Worm (Caenorhabditis elegans): Measurements from ENCODE around the gene dsl-7.
"Not testable (repeated sequence)": the region's sequence is repeated elsewhere in the genome, so short reads cannot be mapped to it uniquely, and the experiment has no call there.

dsl-7 gene

ce11 chrV:12992891-12993290 is at the start of gene dsl-7, which contains the start of gene F15B9.11:
Gene dsl-7 (plus strand): TSS chrV:12993150.
Gene F15B9.11 (minus strand): TSS chrV:12992895.
- TF ChIP-seq unc-62 (GFP tag; optimal IDR thresholded peaks at IDR 0.05): no peak

ce11 chrV:12943399-12943798 is 49.6 kb upstream of the dsl-7 start:
- no peak for TF ChIP-seq unc-62 (GFP tag; optimal IDR thresholded peaks at IDR 0.05)

- TF ChIP-seq unc-62 (GFP tag; optimal IDR thresholded peaks at IDR 0.05): no peak
These were observed 48.7 kb upstream of the dsl-7 start, which contains the start of gene T16G1.3 for ce11 chrV:12944229-12944628. Gene T16G1.3 (minus strand): TSS chrV:12944329.

ce11 chrV:12944775-12945174 is 48.2 kb upstream of the dsl-7 start, which contains the start of gene grl-2:
Gene grl-2 (plus strand): TSS chrV:12945075.
- TF ChIP-seq unc-62 (GFP tag; optimal IDR thresholded peaks at IDR 0.05): no peak

- no peak for TF ChIP-seq unc-62 (GFP tag; optimal IDR thresholded peaks at IDR 0.05)
These were observed 43.3 kb upstream of the dsl-7 start, which contains the start of gene T16G1.13 for ce11 chrV:12949607-12950006. Gene T16G1.13 (plus strand): TSS chrV:12949907.

ce11 chrV:12950812-12951528 is 42.0 kb upstream of the dsl-7 start, which contains the start of the genes T16G1.9 and T16G1.18:
Gene T16G1.9 (minus strand): TSS chrV:12950862.
Gene T16G1.18 (plus strand): TSS chrV:12951304.
- TF ChIP-seq unc-62 (GFP tag; optimal IDR thresholded peaks at IDR 0.05): no peak

- TF ChIP-seq unc-62 (GFP tag; optimal IDR thresholded peaks at IDR 0.05): no peak
These were observed 40.7 kb upstream of the dsl-7 start, which contains the start of gene pqn-68 for ce11 chrV:12952287-12952686. Gene pqn-68 (plus strand): TSS chrV:12952636.

- no peak for TF ChIP-seq unc-62 (GFP tag; optimal IDR thresholded peaks at IDR 0.05)
These were observed 39.2 kb upstream of the dsl-7 start, which contains the start of gene eif-3.K for ce11 chrV:12953702-12954101. Gene eif-3.K (plus strand): TSS chrV:12954002.

ce11 chrV:12954261-12954660 is 38.7 kb upstream of the dsl-7 start:
- TF ChIP-seq unc-62 (GFP tag; optimal IDR thresholded peaks at IDR 0.05): no peak

- TF ChIP-seq unc-62 (GFP tag; optimal IDR thresholded peaks at IDR 0.05): no peak
These were observed 31.8 kb upstream of the dsl-7 start, which contains the start of gene mpst-7 for ce11 chrV:12961085-12961560. Gene mpst-7 (minus strand): TSS chrV:12961135.

- no peak for TF ChIP-seq unc-62 (GFP tag; optimal IDR thresholded peaks at IDR 0.05)
These were observed 29.8 kb upstream of the dsl-7 start, which contains the start of gene hrg-9 for ce11 chrV:12963192-12963591. Gene hrg-9 (minus strand): TSS chrV:12963343.

ce11 chrV:12964076-12964475 is 28.9 kb upstream of the dsl-7 start, which contains the start of gene srd-35:
Gene srd-35 (plus strand): TSS chrV:12964376.
- TF ChIP-seq unc-62 (GFP tag; optimal IDR thresholded peaks at IDR 0.05): no peak

- TF ChIP-seq unc-62 (GFP tag; optimal IDR thresholded peaks at IDR 0.05): no peak
These were observed 25.8 kb upstream of the dsl-7 start, which contains the start of gene R186.3 for ce11 chrV:12967110-12967509. Gene R186.3 (minus strand): TSS chrV:12967210.

ce11 chrV:12967925-12968327 is 25.0 kb upstream of the dsl-7 start, which contains the start of gene R186.8:
Gene R186.8 (minus strand): TSS chrV:12967982.
- not testable (repeated sequence) for TF ChIP-seq unc-62 (GFP tag; optimal IDR thresholded peaks at IDR 0.05)

- no peak for TF ChIP-seq unc-62 (GFP tag; optimal IDR thresholded peaks at IDR 0.05)
These were observed 24.4 kb upstream of the dsl-7 start, which contains the start of gene lin-46 for ce11 chrV:12968555-12968954. Gene lin-46 (plus strand): TSS chrV:12968855.

- no peak for TF ChIP-seq unc-62 (GFP tag; optimal IDR thresholded peaks at IDR 0.05)
These were observed 22.3 kb upstream of the dsl-7 start, which contains the start of gene pnn-1 for ce11 chrV:12970575-12971160. Gene pnn-1 (plus strand): TSS chrV:12971110.

All from whole organism, dauer.